Fruit fly (Drosophila melanogaster): ENCODE results near the gene Ptp61F.

Ptp61F gene

DNA sequence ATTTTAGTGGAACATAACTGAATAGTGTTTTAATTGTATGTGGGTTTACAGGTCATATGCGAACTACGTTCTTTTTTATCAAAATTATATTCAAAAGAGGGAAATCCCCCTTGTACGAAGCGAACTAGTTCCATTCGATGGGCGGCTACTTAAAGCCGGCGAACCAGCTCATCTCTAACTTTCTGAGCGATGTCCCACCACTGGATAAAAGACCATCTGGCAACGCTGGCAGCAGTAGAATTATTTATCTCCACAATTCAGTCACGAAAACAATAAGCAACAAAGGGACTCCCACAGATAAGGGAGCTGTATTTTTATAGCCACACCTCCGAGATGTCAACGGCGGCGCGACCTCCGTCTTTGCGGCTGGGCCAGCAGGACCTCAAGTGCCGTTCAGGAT lies 179.4 kb downstream of the Ptp61F start, which contains the start of gene Rabex-5 (continued):
- TF ChIP-seq CG10959 (GFP tag; IDR thresholded peaks at IDR 0.05) (no peak), ATbp (GFP tag; optimal IDR thresholded peaks at IDR 0.05) (no peak), Med (GFP tag) (peak; percentile 85), fd64A (GFP tag; optimal IDR thresholded peaks at IDR 0.05) (no peak), sug (tag; optimal IDR thresholded peaks at IDR 0.05) (no peak), CG34376 (GFP tag; optimal IDR thresholded peaks at IDR 0.05) (peak; percentile 34), Oaz (GFP tag; IDR thresholded peaks at IDR 0.05) (no peak), tap (tag; optimal IDR thresholded peaks at IDR 0.05) (no peak), CG11247 (GFP tag; IDR thresholded peaks at IDR 0.05) (no peak), C15 (GFP tag; IDR thresholded peaks at IDR 0.05) (no peak), CG14441 (GFP tag; IDR thresholded peaks at IDR 0.05) (no peak), CG6272 (GFP tag; IDR thresholded peaks at IDR 0.05) (no peak), oc (tag; optimal IDR thresholded peaks at IDR 0.05) (no peak), CG5245 (GFP tag; optimal IDR thresholded peaks at IDR 0.05) (no peak), dmrt99B (tag; optimal IDR thresholded peaks at IDR 0.05) (no peak), CoRest (tag; optimal IDR thresholded peaks at IDR 0.05) (peak; percentile 94), sens-2 (GFP tag; IDR thresholded peaks at IDR 0.05) (no peak), Fer1 (GFP tag; optimal IDR thresholded peaks at IDR 0.05) (no peak), CG2678 (tag; optimal IDR thresholded peaks at IDR 0.05) (no peak), CG1647 (GFP tag; optimal IDR thresholded peaks at IDR 0.05) (no peak), CG10274 (GFP tag; optimal IDR thresholded peaks at IDR 0.05) (no peak), CG14860 (GFP tag; IDR thresholded peaks at IDR 0.05; ENCODE audit: partially characterized antibody) (peak; percentile 53; the same call in 2 of the 3 replicates), caup (GFP tag; optimal IDR thresholded peaks at IDR 0.05; ENCODE audit: severe bottlenecking) (no peak), Atf6 (GFP tag; IDR thresholded peaks at IDR 0.05) (no peak; the same call in 1 of the 2 replicates), rib (GFP tag; IDR thresholded peaks at IDR 0.05) (no peak), Sry-β (GFP tag; optimal IDR thresholded peaks at IDR 0.05) (peak; percentile 74), CG1602 (GFP tag; optimal IDR thresholded peaks at IDR 0.05) (no peak), CG13296 (GFP tag; optimal IDR thresholded peaks at IDR 0.05) (no peak), pros (GFP tag; optimal IDR thresholded peaks at IDR 0.05) (no peak), CG1603 (tag; optimal IDR thresholded peaks at IDR 0.05) (peak; percentile 73), Ravus (GFP tag; IDR thresholded peaks at IDR 0.05) (no peak), CG6254 (GFP tag; optimal IDR thresholded peaks at IDR 0.05) (no peak), aop (GFP tag; IDR thresholded peaks at IDR 0.05) (no peak), dmrt11E (tag; optimal IDR thresholded peaks at IDR 0.05) (no peak), Nf-YC (tag; optimal IDR thresholded peaks at IDR 0.05) (no peak), CG12942 (GFP tag; optimal IDR thresholded peaks at IDR 0.05) (no peak), wek (GFP tag; optimal IDR thresholded peaks at IDR 0.05) (no peak), Myb (GFP tag; optimal IDR thresholded peaks at IDR 0.05) (peak; percentile 46), Opbp (GFP tag; IDR thresholded peaks at IDR 0.05; ENCODE audit: partially characterized antibody) (peak; percentile 89), CG2875 (GFP tag; optimal IDR thresholded peaks at IDR 0.05) (no peak), CG10209 (GFP tag; optimal IDR thresholded peaks at IDR 0.05) (peak; percentile 2), Doc2 (GFP tag; IDR thresholded peaks at IDR 0.05) (no peak), slp2 (GFP tag; optimal IDR thresholded peaks at IDR 0.05) (no peak), NFAT (GFP tag; IDR thresholded peaks at IDR 0.05) (peak; percentile 44; the same call in 1 of the 2 replicates), E2f1 (GFP tag; IDR thresholded peaks at IDR 0.05) (no peak), crol (GFP tag; IDR thresholded peaks at IDR 0.05) (no peak), Dbx (GFP tag; IDR thresholded peaks at IDR 0.05) (peak; percentile 46; the same call in 2 of the 3 replicates), Hmx (GFP tag; optimal IDR thresholded peaks at IDR 0.05) (no peak), gfzf (GFP tag; optimal IDR thresholded peaks at IDR 0.05) (peak; percentile 23), toy (GFP tag; IDR thresholded peaks at IDR 0.05) (no peak), dan (GFP tag; IDR thresholded peaks at IDR 0.05) (no peak), CG16863 (GFP tag; optimal IDR thresholded peaks at IDR 0.05) (no peak)

All from whole organism, embryonic.